Fruit fly (Drosophila melanogaster): Measurements from ENCODE around the gene edin.
A peak's percentile ranks its signal among the peaks of the same experiment; 100 is the strongest.

edin gene

dm6 chr3L:17462474-17462873, 32.2 kb upstream of the edin start:
- TF ChIP-seq CG13204 (GFP tag; optimal IDR thresholded peaks at IDR 0.05), result no peak
- TF ChIP-seq EcR (GFP tag; optimal IDR thresholded peaks at IDR 0.05), result no peak
- no peak for TF ChIP-seq CG14655 (GFP tag; optimal IDR thresholded peaks at IDR 0.05)
- no peak for TF ChIP-seq D1 (tag; optimal IDR thresholded peaks at IDR 0.05)
- TF ChIP-seq Ets98B (GFP tag; IDR thresholded peaks at IDR 0.05), result no peak
- TF ChIP-seq fd96Ca (GFP tag; IDR thresholded peaks at IDR 0.05), result no peak
- no peak for TF ChIP-seq CG8301 (tag; optimal IDR thresholded peaks at IDR 0.05)
- no peak for TF ChIP-seq CG17806 (tag; optimal IDR thresholded peaks at IDR 0.05)
- TF ChIP-seq CG15710 (tag; optimal IDR thresholded peaks at IDR 0.05), result no peak
- no peak for TF ChIP-seq CG10348 (GFP tag; IDR thresholded peaks at IDR 0.05)
- no peak for TF ChIP-seq CG32121 (GFP tag; IDR thresholded peaks at IDR 0.05)

- TF ChIP-seq D1 (tag; optimal IDR thresholded peaks at IDR 0.05) (peak; percentile 93), fd96Ca (GFP tag; IDR thresholded peaks at IDR 0.05) (no peak)
Measured at dm6 chr3L:17465804-17466203, 28.9 kb upstream of the edin start, which contains the start of gene QIL1. QIL1 (plus strand) TSS chr3L:17465945.

dm6 chr3L:17470110-17470509, 24.6 kb upstream of the edin start, which contains the start of gene SecCl:
SecCl (plus strand) TSS chr3L:17470127.
- TF ChIP-seq CG17806 (tag; optimal IDR thresholded peaks at IDR 0.05) (no peak), Pif1B (GFP tag; optimal IDR thresholded peaks at IDR 0.05) (no peak), Pif1A (GFP tag; optimal IDR thresholded peaks at IDR 0.05) (no peak), CG10348 (GFP tag; IDR thresholded peaks at IDR 0.05) (no peak), CG9948 (tag; optimal IDR thresholded peaks at IDR 0.05) (no peak), D1 (tag; optimal IDR thresholded peaks at IDR 0.05) (no peak), CG12605 (GFP tag; IDR thresholded peaks at IDR 0.05) (no peak), CG34367 (tag; optimal IDR thresholded peaks at IDR 0.05) (no peak), CG4496 (GFP tag; IDR thresholded peaks at IDR 0.05) (no peak), rn (GFP tag; IDR thresholded peaks at IDR 0.05) (no peak)

- TF ChIP-seq CG13204 (GFP tag; optimal IDR thresholded peaks at IDR 0.05), result no peak
- no peak for TF ChIP-seq CG8159 (tag; optimal IDR thresholded peaks at IDR 0.05)
- TF ChIP-seq Pif1B (GFP tag; optimal IDR thresholded peaks at IDR 0.05), result no peak
- TF ChIP-seq CG17806 (tag; optimal IDR thresholded peaks at IDR 0.05), result no peak
- TF ChIP-seq Ets98B (GFP tag; IDR thresholded peaks at IDR 0.05), result no peak
- TF ChIP-seq CG4496 (GFP tag; IDR thresholded peaks at IDR 0.05), result no peak
- TF ChIP-seq fd96Ca (GFP tag; IDR thresholded peaks at IDR 0.05), result no peak
- no peak for TF ChIP-seq Snoo (tag; optimal IDR thresholded peaks at IDR 0.05)
- no peak for TF ChIP-seq CG12605 (GFP tag; IDR thresholded peaks at IDR 0.05)
Measured at dm6 chr3L:17473889-17474288, 20.8 kb upstream of the edin start.

dm6 chr3L:17474711-17475451, 19.8 kb upstream of the edin start, which contains the start of the genes UQCR-Q and CG46525:
UQCR-Q (plus strand) TSS chr3L:17474761.
CG46525 (plus strand) TSS chr3L:17475220.
- TF ChIP-seq CG34367 (tag; optimal IDR thresholded peaks at IDR 0.05), result no peak
- peak; percentile 35 for TF ChIP-seq D1 (tag; optimal IDR thresholded peaks at IDR 0.05)

- TF ChIP-seq Pif1A (GFP tag; optimal IDR thresholded peaks at IDR 0.05), result no peak
- TF ChIP-seq D1 (tag; optimal IDR thresholded peaks at IDR 0.05), result peak; percentile 82
Measured at dm6 chr3L:17475979-17476393, 18.7 kb upstream of the edin start, which contains the start of gene CG34250. CG34250 (plus strand) TSS chr3L:17476222.

- TF ChIP-seq CG14655 (GFP tag; optimal IDR thresholded peaks at IDR 0.05) (no peak), CG4496 (GFP tag; IDR thresholded peaks at IDR 0.05) (no peak), D1 (tag; optimal IDR thresholded peaks at IDR 0.05) (no peak), CG9948 (tag; optimal IDR thresholded peaks at IDR 0.05) (no peak), CG15710 (tag; optimal IDR thresholded peaks at IDR 0.05) (no peak), CG10348 (GFP tag; IDR thresholded peaks at IDR 0.05) (no peak), CG8159 (tag; optimal IDR thresholded peaks at IDR 0.05) (no peak), Snoo (tag; optimal IDR thresholded peaks at IDR 0.05) (no peak), gl (tag; optimal IDR thresholded peaks at IDR 0.05) (no peak), CG8301 (tag; optimal IDR thresholded peaks at IDR 0.05) (no peak), rn (GFP tag; IDR thresholded peaks at IDR 0.05) (no peak), CG32121 (GFP tag; IDR thresholded peaks at IDR 0.05) (no peak), Pif1B (GFP tag; optimal IDR thresholded peaks at IDR 0.05) (no peak), CG12605 (GFP tag; IDR thresholded peaks at IDR 0.05) (no peak), EcR (GFP tag; optimal IDR thresholded peaks at IDR 0.05) (no peak), fd96Ca (GFP tag; IDR thresholded peaks at IDR 0.05) (no peak), CG13204 (GFP tag; optimal IDR thresholded peaks at IDR 0.05) (no peak)
Measured at dm6 chr3L:17476496-17476895, 18.2 kb upstream of the edin start.
